Worm (Caenorhabditis elegans) whole organism, young adult: Measurements from ENCODE around the gene lin-36.
A peak's percentile ranks its signal among the peaks of the same experiment; 100 is the strongest.

Source experiments
- B0261.1 ChIP-seq: sonication (generic microtip); optimal IDR thresholded peaks from 2 replicates; lab custom pipeline; 2016; ENCODE audit warnings: mild to moderate bottlenecking, missing genetic modification characterization, moderate library complexity, missing compliant biosample characterization
- C06A6.2 ChIP-seq: fragments of 200-800 bp; sonication (Bioruptor generic); conservative IDR thresholded peaks from 2 replicates; pipeline ENCODE4 v1.3.6; 2022; ENCODE audit warnings: missing genetic modification characterization, missing compliant biosample characterization
- F22D6.2 ChIP-seq: sonication (generic microtip); optimal IDR thresholded peaks from 2 replicates; lab custom pipeline; 2016; ENCODE audit warnings: mild to moderate bottlenecking, missing genetic modification characterization, missing compliant biosample characterization
- F23B12.7 ChIP-seq: sonication (generic microtip); optimal IDR thresholded peaks from 2 replicates; lab custom pipeline; 2017; ENCODE audit warnings: missing genetic modification characterization, mild to moderate bottlenecking, missing compliant biosample characterization, antibody characterized with exemption, moderate library complexity; ENCODE audit not compliant: insufficient read depth
- F39B2.1 ChIP-seq: fragments of 200-800 bp; sonication (Bioruptor generic); IDR thresholded peaks from 2 replicates; pipeline ENCODE4 v1.3.6; 2022; ENCODE audit warnings: missing genetic modification reagents, missing genetic modification characterization, missing compliant biosample characterization
- F49E8.2 ChIP-seq: sonication (generic microtip); optimal IDR thresholded peaks from 3 replicates; lab custom pipeline; 2017; ENCODE audit warnings: missing genetic modification characterization, mild to moderate bottlenecking, missing compliant biosample characterization, antibody characterized with exemption, moderate library complexity; ENCODE audit not compliant: insufficient read depth
- F52B5.7 ChIP-seq: sonication (generic microtip); optimal IDR thresholded peaks from 2 replicates; lab custom pipeline; 2016; ENCODE audit warnings: mild to moderate bottlenecking, missing genetic modification characterization, missing compliant biosample characterization
- F57A8.1 ChIP-seq: fragments of 200-800 bp; sonication (Bioruptor generic); optimal IDR thresholded peaks from 2 replicates; lab custom pipeline; 2018; ENCODE audit warnings: mild to moderate bottlenecking, missing genetic modification characterization, moderate library complexity, missing compliant biosample characterization
- T07F8.4 ChIP-seq: sonication (generic microtip); optimal IDR thresholded peaks from 2 replicates; lab custom pipeline; 2016; ENCODE audit warnings: mild to moderate bottlenecking, missing genetic modification characterization, moderate library complexity, missing compliant biosample characterization
- T26A5.8 ChIP-seq: sonication (generic microtip); optimal IDR thresholded peaks from 2 replicates; lab custom pipeline; 2016; ENCODE audit warnings: missing genetic modification characterization, missing compliant biosample characterization
- Y53F4B.3 ChIP-seq: fragments of 200-800 bp; sonication (Bioruptor generic); IDR thresholded peaks from 2 replicates; pipeline ENCODE4 v1.3.6; 2022; ENCODE audit warnings: missing genetic modification reagents, missing genetic modification characterization, missing compliant biosample characterization
- Y56A3A.18 ChIP-seq: fragments of 200-800 bp; sonication (Bioruptor generic); IDR thresholded peaks from 2 replicates; pipeline ENCODE4 v1.3.6; 2022; ENCODE audit warnings: missing genetic modification reagents, missing genetic modification characterization, missing compliant biosample characterization
- ama-1 ChIP-seq, 3 experiments: fragments of 150-350 bp in 1 of 3; sonication (generic microtip) in 2 of 3; optimal IDR thresholded peaks; 2 replicates each; lab custom pipeline; 2014 to 2018; ENCODE audit warnings: missing biosample characterization in 2 of 3, missing genetic modification characterization in 2 of 3, missing genetic modification reagents in 2 of 3
- atf-7 ChIP-seq: sonication (generic microtip); optimal IDR thresholded peaks from 2 replicates; lab custom pipeline; 2017; ENCODE audit warnings: mild to moderate bottlenecking, missing genetic modification characterization, missing compliant biosample characterization
- attf-3 ChIP-seq: fragments of 200-800 bp; sonication (Bioruptor generic); conservative IDR thresholded peaks from 2 replicates; pipeline ENCODE4 v1.3.6; 2022; ENCODE audit warnings: missing genetic modification reagents, missing genetic modification characterization, missing compliant biosample characterization
- attf-6 ChIP-seq: fragments of 200-800 bp; sonication (Bioruptor generic); IDR thresholded peaks from 2 replicates; pipeline ENCODE4 v1.3.6; 2022; ENCODE audit warnings: missing genetic modification reagents, missing genetic modification characterization, missing compliant biosample characterization
- ccch-3 ChIP-seq: fragments of 200-800 bp; sonication (Bioruptor generic); optimal IDR thresholded peaks from 2 replicates; lab custom pipeline; 2018; ENCODE audit warnings: mild to moderate bottlenecking, missing genetic modification characterization, missing compliant biosample characterization
- cebp-1 ChIP-seq, 2 experiments: fragments of 200-800 bp in 1 of 2; sonication (Bioruptor generic) in 1 of 2; sonication (generic microtip) in 1 of 2; IDR thresholded peaks in 1 of 2; optimal IDR thresholded peaks in 1 of 2; 2 replicates each; pipeline versions ENCODE4 v1.3.6 to Lab custom; 2017 to 2022; ENCODE audit warnings: missing compliant biosample characterization in 2 of 2, missing genetic modification characterization in 2 of 2, mild to moderate bottlenecking in 1 of 2, missing genetic modification reagents in 1 of 2, moderate library complexity in 1 of 2
- ceh-27 ChIP-seq: fragments of 200-800 bp; sonication (Bioruptor generic); optimal IDR thresholded peaks from 2 replicates; lab custom pipeline; 2018; ENCODE audit warnings: mild to moderate bottlenecking, missing genetic modification characterization, moderate library complexity, missing compliant biosample characterization
- dox-1 ChIP-seq: fragments of 200-800 bp; sonication (Bioruptor generic); IDR thresholded peaks from 2 replicates; pipeline ENCODE4 v1.3.6; 2022; ENCODE audit warnings: missing genetic modification reagents, missing genetic modification characterization, missing compliant biosample characterization
- egrh-3 ChIP-seq: fragments of 200-800 bp; sonication (Bioruptor generic); IDR thresholded peaks from 2 replicates; pipeline ENCODE4 v1.3.6; 2022; ENCODE audit warnings: missing genetic modification reagents, missing genetic modification characterization, missing compliant biosample characterization
- ekl-4 ChIP-seq: fragments of 200-800 bp; sonication (Bioruptor generic); IDR thresholded peaks from 2 replicates; pipeline ENCODE4 v1.3.6; 2022; ENCODE audit warnings: missing genetic modification reagents, missing genetic modification characterization, missing compliant biosample characterization
- ets-4 ChIP-seq: fragments of 200-800 bp; sonication (Bioruptor generic); optimal IDR thresholded peaks from 2 replicates; lab custom pipeline; 2018; ENCODE audit warnings: mild to moderate bottlenecking, missing genetic modification characterization, missing compliant biosample characterization
- fkh-3 ChIP-seq: sonication (generic microtip); optimal IDR thresholded peaks from 2 replicates; lab custom pipeline; 2016; ENCODE audit warnings: mild to moderate bottlenecking, missing genetic modification characterization, missing compliant biosample characterization
- him-1 ChIP-seq: sonication (generic microtip); optimal IDR thresholded peaks from 2 replicates; lab custom pipeline; 2016; ENCODE audit warnings: missing genotype, missing genetic modification reagents, missing genetic modification characterization, missing compliant biosample characterization
- hrde-1 ChIP-seq: sonication (generic microtip); optimal IDR thresholded peaks from 2 replicates; lab custom pipeline; 2016; ENCODE audit warnings: missing genetic modification characterization, mild to moderate bottlenecking, missing compliant biosample characterization, moderate library complexity, missing genotype, missing genetic modification reagents, borderline replicate concordance
- lag-1 ChIP-seq: fragments of 200-800 bp; sonication (Bioruptor generic); IDR thresholded peaks from 2 replicates; pipeline ENCODE4 v1.3.6; 2022; ENCODE audit warnings: missing genetic modification reagents, missing genetic modification characterization, missing compliant biosample characterization
- let-526 ChIP-seq: fragments of 200-800 bp; sonication (Bioruptor generic); IDR thresholded peaks from 2 replicates; pipeline ENCODE4 v1.3.6; 2022; ENCODE audit warnings: missing genetic modification reagents, missing genetic modification characterization, missing compliant biosample characterization
- let-607 ChIP-seq, 2 experiments: fragments of 200-800 bp in 1 of 2; sonication (Bioruptor generic) in 1 of 2; sonication (generic microtip) in 1 of 2; optimal IDR thresholded peaks; 2 replicates each; lab custom pipeline; 2016 to 2018; ENCODE audit warnings: mild to moderate bottlenecking in 2 of 2, missing compliant biosample characterization in 2 of 2, missing genetic modification characterization in 2 of 2, moderate library complexity in 2 of 2, missing genotype in 1 of 2
- lin-40 ChIP-seq: sonication (generic microtip); optimal IDR thresholded peaks from 2 replicates; lab custom pipeline; 2016; ENCODE audit warnings: missing genetic modification characterization, mild to moderate bottlenecking, missing compliant biosample characterization, missing genotype, missing genetic modification reagents
- mel-28 ChIP-seq: sonication (generic microtip); optimal IDR thresholded peaks from 2 replicates; lab custom pipeline; 2016; ENCODE audit warnings: borderline replicate concordance, mild to moderate bottlenecking, missing genetic modification characterization, missing compliant biosample characterization
- nhr-179 ChIP-seq: sonication (generic microtip); optimal IDR thresholded peaks from 2 replicates; lab custom pipeline; 2016; ENCODE audit warnings: mild to moderate bottlenecking, missing genetic modification characterization, missing compliant biosample characterization
- nhr-27 ChIP-seq: fragments of 200-800 bp; sonication (Bioruptor generic); optimal IDR thresholded peaks from 2 replicates; lab custom pipeline; 2018; ENCODE audit warnings: mild to moderate bottlenecking, missing genetic modification characterization, moderate library complexity, missing compliant biosample characterization
- nhr-80 ChIP-seq: sonication (generic microtip); optimal IDR thresholded peaks from 2 replicates; lab custom pipeline; 2016; ENCODE audit warnings: missing genetic modification characterization, missing compliant biosample characterization
- nhr-90 ChIP-seq: sonication (generic microtip); optimal IDR thresholded peaks from 2 replicates; lab custom pipeline; 2016; ENCODE audit warnings: missing genotype, mild to moderate bottlenecking, missing genetic modification characterization, missing compliant biosample characterization
- pbrm-1 ChIP-seq: fragments of 200-800 bp; sonication (Bioruptor generic); IDR thresholded peaks from 2 replicates; pipeline ENCODE4 v1.3.6; 2022; ENCODE audit warnings: missing genetic modification reagents, missing genetic modification characterization, missing compliant biosample characterization
- rcor-1 ChIP-seq: fragments of 200-800 bp; sonication (Bioruptor generic); IDR thresholded peaks from 2 replicates; pipeline ENCODE4 v1.3.6; 2022; ENCODE audit warnings: missing genetic modification reagents, missing genetic modification characterization, missing compliant biosample characterization
- rpc-1 ChIP-seq, 2 experiments: fragments of 150-350 bp in 1 of 2; sonication (generic microtip) in 1 of 2; optimal IDR thresholded peaks; 2 replicates each; lab custom pipeline; 2014 to 2018; ENCODE audit warnings: missing biosample characterization in 1 of 2, missing genetic modification characterization in 1 of 2, missing genetic modification reagents in 1 of 2, missing genotype in 1 of 2
- sea-2 ChIP-seq: fragments of 200-800 bp; sonication (Bioruptor generic); IDR thresholded peaks from 2 replicates; pipeline ENCODE4 v1.3.6; 2022; ENCODE audit warnings: missing genetic modification characterization, missing compliant biosample characterization
- snpc-3.4 ChIP-seq: sonication (generic microtip); optimal IDR thresholded peaks from 2 replicates; lab custom pipeline; 2017; ENCODE audit warnings: missing genetic modification characterization, mild to moderate bottlenecking, missing compliant biosample characterization, antibody characterized with exemption, moderate library complexity, missing genotype, missing genetic modification reagents
- somi-1 ChIP-seq: fragments of 200-800 bp; sonication (Bioruptor generic); optimal IDR thresholded peaks from 2 replicates; lab custom pipeline; 2018; ENCODE audit warnings: mild to moderate bottlenecking, missing genetic modification characterization, missing compliant biosample characterization
- zfh-2 ChIP-seq: fragments of 200-800 bp; sonication (Bioruptor generic); conservative IDR thresholded peaks from 2 replicates; pipeline ENCODE4 v1.3.6; 2022; ENCODE audit warnings: missing genetic modification reagents, missing genetic modification characterization, missing compliant biosample characterization
- zim-3 ChIP-seq: sonication (generic microtip); optimal IDR thresholded peaks from 2 replicates; lab custom pipeline; 2017; ENCODE audit warnings: mild to moderate bottlenecking, missing genetic modification characterization, moderate library complexity, missing compliant biosample characterization
- ztf-6 ChIP-seq: fragments of 200-800 bp; sonication (Bioruptor generic); IDR thresholded peaks from 2 replicates; pipeline ENCODE4 v1.3.6; 2022; ENCODE audit warnings: missing genetic modification reagents, missing genetic modification characterization, missing compliant biosample characterization

Gene lin-36

ce11 chrIII:7973201-7973767 is 47.4 kb downstream of the lin-36 start, which contains the start of the genes eef-1B.1 and aco-2 (continued):
- TF ChIP-seq atf-7 (tag; lab: Kevin White, UChicago) (peak; percentile 36), F52B5.7 (tag; lab: Kevin White, UChicago) (no peak), rcor-1 (GFP tag; lab: Robert Waterston, UW) (peak; percentile 67), ets-4 (peak; percentile 63), nhr-27 (tag; lab: Kevin White, UChicago) (no peak), let-526 (GFP tag; lab: Robert Waterston, UW) (no peak), zim-3 (tag; lab: Kevin White, UChicago) (no peak), fkh-3 (tag; lab: Kevin White, UChicago) (no peak), egrh-3 (GFP tag; lab: Robert Waterston, UW) (no peak), mel-28 (tag; lab: Kevin White, UChicago) (no peak), F23B12.7 (tag; lab: Kevin White, UChicago) (peak; percentile 57), pbrm-1 (GFP tag; lab: Robert Waterston, UW) (peak; percentile 81), ztf-6 (no peak), ccch-3 (GFP tag; lab: Kevin White, UChicago) (no peak), nhr-90 (tag; lab: Kevin White, UChicago) (no peak), him-1 (no peak), lag-1 (GFP tag; lab: Robert Waterston, UW) (no peak), let-607 (tag; optimal IDR thresholded peaks at IDR 0.05; lab: Kevin White, UChicago) (peak; percentile 9 to 69), somi-1 (no peak), sea-2 (GFP tag; lab: Robert Waterston, UW) (no peak), attf-6 (GFP tag; lab: Robert Waterston, UW) (no peak), F22D6.2 (tag; lab: Kevin White, UChicago) (no peak), rpc-1 (optimal IDR thresholded peaks at IDR 0.05; lab: Kevin White, UChicago) (no peak), rpc-1 (tag; optimal IDR thresholded peaks at IDR 0.05; lab: Kevin White, UChicago) (no peak), ama-1 (optimal IDR thresholded peaks at IDR 0.05; lab: Kevin White, UChicago) (peak; percentile 33), ama-1 (GFP tag; optimal IDR thresholded peaks at IDR 0.05; lab: Kevin White, UChicago) (no peak), F57A8.1 (no peak), zfh-2 (GFP tag; lab: Robert Waterston, UW) (peak; percentile 89), F39B2.1 (GFP tag; lab: Robert Waterston, UW) (no peak), T26A5.8 (tag; lab: Kevin White, UChicago) (no peak), T07F8.4 (tag; lab: Kevin White, UChicago) (no peak)

ce11 chrIII:7972687-7973086 is 48.0 kb downstream of the lin-36 start:
- TF ChIP-seq Y56A3A.18 (GFP tag; lab: Robert Waterston, UW) (no peak), egrh-3 (GFP tag; lab: Robert Waterston, UW) (peak; percentile 22; the same call in 1 of the 2 replicates)

- no peak for TF ChIP-seq nhr-80 (tag; lab: Kevin White, UChicago)
- no peak for TF ChIP-seq pbrm-1 (GFP tag; lab: Robert Waterston, UW)
- TF ChIP-seq lag-1 (GFP tag; lab: Robert Waterston, UW): no peak
- no peak for TF ChIP-seq Y53F4B.3 (GFP tag; lab: Robert Waterston, UW)
- no peak for TF ChIP-seq cebp-1 (GFP tag; IDR thresholded peaks at IDR 0.05; lab: Robert Waterston, UW)
- TF ChIP-seq cebp-1 (tag; optimal IDR thresholded peaks at IDR 0.05; lab: Kevin White, UChicago): no peak
- TF ChIP-seq hrde-1: peak; percentile 31
- no peak for TF ChIP-seq C06A6.2 (GFP tag; lab: Robert Waterston, UW)
- TF ChIP-seq ekl-4: 0 out of 2 replicates have a peak, but pooled peaks have one; percentile 52
- TF ChIP-seq B0261.1: no peak
- TF ChIP-seq dox-1 (GFP tag; lab: Robert Waterston, UW): no peak
- TF ChIP-seq snpc-3.4: peak; percentile 21
- TF ChIP-seq F49E8.2 (tag; lab: Kevin White, UChicago): peak; percentile 10
- TF ChIP-seq ceh-27: no peak
- TF ChIP-seq lin-40 (tag; lab: Kevin White, UChicago): no peak
- no peak for TF ChIP-seq attf-3 (GFP tag; lab: Robert Waterston, UW)
- TF ChIP-seq nhr-179 (tag; lab: Kevin White, UChicago): no peak
- TF ChIP-seq Y56A3A.18 (GFP tag; lab: Robert Waterston, UW): 0 out of 2 replicates have a peak, but pooled peaks have one; percentile 48
These were observed 48.6 kb downstream of the lin-36 start, which contains the start of gene F54H12.5 for ce11 chrIII:7972061-7972460. F54H12.5 (minus strand) TSS chrIII:7972161.
